Fruit fly (Drosophila melanogaster): ENCODE results near the gene Rsph9.

DNA sequence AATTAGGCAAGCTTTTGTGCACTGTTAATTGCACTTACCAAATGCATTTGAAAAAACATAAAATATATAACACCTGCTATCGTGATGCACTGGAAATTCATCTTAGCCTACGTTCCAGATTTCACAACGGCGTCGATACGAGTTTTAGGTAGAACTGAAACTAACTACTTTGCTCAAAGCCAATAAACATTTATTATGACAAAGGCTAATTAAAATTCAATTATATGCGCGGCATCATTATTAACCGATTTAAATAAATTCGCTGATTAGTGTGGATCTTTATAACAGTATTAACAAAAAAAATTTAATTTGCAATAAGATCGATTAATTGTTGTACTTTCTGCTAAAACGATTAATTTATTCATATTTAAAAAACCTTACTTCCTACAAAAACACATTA is 24.1 kb upstream of the Rsph9 start, which contains the start of gene CG33928:
- TF ChIP-seq unc-4 (GFP tag; IDR thresholded peaks at IDR 0.05; ENCODE audit: partially characterized antibody) (no peak), bsh (GFP tag; optimal IDR thresholded peaks at IDR 0.05) (no peak), h (optimal IDR thresholded peaks at IDR 0.05) (no peak), CG31365 (tag; optimal IDR thresholded peaks at IDR 0.05) (no peak), CG8478 (optimal IDR thresholded peaks at IDR 0.05) (no peak), CG15479 (GFP tag; optimal IDR thresholded peaks at IDR 0.05) (no peak), p53 (GFP tag; optimal IDR thresholded peaks at IDR 0.05) (no peak), Nf-YC (tag; optimal IDR thresholded peaks at IDR 0.05) (no peak), CG14014 (GFP tag; IDR thresholded peaks at IDR 0.05) (no peak), usp (GFP tag; optimal IDR thresholded peaks at IDR 0.05) (no peak)
